Worm (Caenorhabditis elegans) whole organism, L2 larva: ENCODE measurements around the gene R05H5.3.

Experiments used
- alr-1 ChIP-seq: fragments of 150-350 bp; optimal IDR thresholded peaks from 2 replicates; lab custom pipeline; 2014; ENCODE audit warnings: missing biosample characterization, missing genetic modification characterization
- nhr-12 ChIP-seq: fragments of 150-350 bp; optimal IDR thresholded peaks from 2 replicates; lab custom pipeline; 2014; ENCODE audit warnings: missing biosample characterization, missing genetic modification characterization
- nhr-23 ChIP-seq: fragments of 150-350 bp; optimal IDR thresholded peaks from 2 replicates; lab custom pipeline; 2014; ENCODE audit warnings: missing biosample characterization, missing genetic modification reagents, missing genetic modification characterization
- sma-9 ChIP-seq, 2 experiments: fragments of 150-350 bp in 1 of 2; sonication (generic microtip) in 1 of 2; optimal IDR thresholded peaks; 2 replicates each; lab custom pipeline; 2014 to 2016; ENCODE audit warnings: missing genetic modification characterization in 2 of 2, mild to moderate bottlenecking in 1 of 2, missing biosample characterization in 1 of 2, missing compliant biosample characterization in 1 of 2, missing genetic modification reagents in 1 of 2, moderate library complexity in 1 of 2
- snpc-4 ChIP-seq: fragments of 150-350 bp; optimal IDR thresholded peaks from 2 replicates; lab custom pipeline; 2014; ENCODE audit warnings: missing biosample characterization, missing genetic modification characterization
- unc-62 ChIP-seq: fragments of 150-350 bp; optimal IDR thresholded peaks from 2 replicates; lab custom pipeline; 2014; ENCODE audit warnings: missing biosample characterization, missing genetic modification reagents, missing genetic modification characterization
- ztf-11 ChIP-seq: sonication (generic microtip); optimal IDR thresholded peaks from 2 replicates; lab custom pipeline; 2017; ENCODE audit warnings: missing biosample characterization, missing genetic modification characterization

ce11 chrII:10227030-10227429 lies 29.6 kb downstream of the R05H5.3 start, which contains the start of gene srh-135:
- TF ChIP-seq alr-1 (tag; lab: Kevin White, UChicago) (no peak), nhr-23 (tag; lab: Kevin White, UChicago) (no peak), sma-9 (GFP tag; optimal IDR thresholded peaks at IDR 0.05; lab: Kevin White, UChicago) (no peak), sma-9 (tag; optimal IDR thresholded peaks at IDR 0.05; lab: Kevin White, UChicago) (no peak), nhr-12 (tag; lab: Kevin White, UChicago) (no peak), unc-62 (GFP tag; lab: Kevin White, UChicago) (no peak), ztf-11 (tag; lab: Kevin White, UChicago) (no peak), snpc-4 (no peak)
